Fruit fly (Drosophila melanogaster): ENCODE measurements around the gene Sh3beta.

Sh3beta gene

DNA sequence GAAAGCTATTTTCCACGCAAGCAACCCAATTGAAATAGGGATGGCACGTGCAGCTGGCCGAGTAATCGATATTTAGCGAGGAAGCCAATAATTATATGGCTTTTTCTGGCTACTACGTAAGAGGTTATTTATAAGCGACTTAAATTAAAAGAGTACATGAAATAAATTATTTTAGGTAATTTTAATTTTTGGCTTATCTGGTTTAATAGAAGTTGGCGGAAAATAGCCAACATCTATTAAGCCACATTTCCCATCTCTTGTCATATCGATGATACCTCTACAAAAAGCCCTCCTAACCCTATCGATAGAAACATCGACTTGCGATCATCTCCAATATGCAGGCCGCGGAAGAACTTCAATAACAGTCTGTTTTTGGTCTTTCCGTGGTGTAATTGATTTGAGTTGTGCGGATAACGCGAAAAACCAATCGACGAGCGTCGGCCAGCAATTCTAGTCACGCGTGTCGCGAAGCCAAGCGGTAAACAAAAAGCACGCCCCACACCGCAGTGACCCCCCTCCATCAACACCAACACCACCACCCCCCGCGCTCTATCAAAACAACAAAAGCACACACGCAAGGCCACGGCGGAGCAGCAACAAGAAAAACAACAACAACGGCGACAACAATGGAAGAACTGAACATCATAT is 21.0 kb downstream of the Sh3beta start, which contains the start of the genes Srp19 and qm (continued):
- peak; percentile 5 for TF ChIP-seq Oli (tag; optimal IDR thresholded peaks at IDR 0.05)
- 0 out of 3 replicates have a peak, but pooled peaks have one; percentile 41 for TF ChIP-seq CG11456 (GFP tag; IDR thresholded peaks at IDR 0.05)
- TF ChIP-seq Dad (GFP tag; optimal IDR thresholded peaks at IDR 0.05), result no peak
- no peak for TF ChIP-seq CG11560 (tag; IDR thresholded peaks at IDR 0.05)
- TF ChIP-seq lab (GFP tag; optimal IDR thresholded peaks at IDR 0.05), result peak; percentile 55
- no peak for TF ChIP-seq D19B (GFP tag; optimal IDR thresholded peaks at IDR 0.05)
- peak; percentile 88 for TF ChIP-seq inv (GFP tag; IDR thresholded peaks at IDR 0.05; ENCODE audit: partially characterized antibody)
- peak; percentile 53; the same call in 2 of the 3 replicates for TF ChIP-seq CG17361 (GFP tag; IDR thresholded peaks at IDR 0.05)
- TF ChIP-seq stwl (tag; optimal IDR thresholded peaks at IDR 0.05), result peak; percentile 20
- TF ChIP-seq Hr78 (GFP tag; optimal IDR thresholded peaks at IDR 0.05), result peak in 1 of 2 experiments; percentile 96
- peak; percentile 56 for TF ChIP-seq CG7556 (GFP tag; optimal IDR thresholded peaks at IDR 0.05)
- peak; percentile 75 for TF ChIP-seq CG9817 (tag; optimal IDR thresholded peaks at IDR 0.05)
- TF ChIP-seq CG11504 (tag; optimal IDR thresholded peaks at IDR 0.05), result no peak
- TF ChIP-seq gem (tag; optimal IDR thresholded peaks at IDR 0.05), result peak; percentile 76
- TF ChIP-seq chif (GFP tag; optimal IDR thresholded peaks at IDR 0.05), result peak in 1 of 2 experiments; percentile 57
- peak; percentile 70 for TF ChIP-seq CG34224 (GFP tag; IDR thresholded peaks at IDR 0.05; ENCODE audit: partially characterized antibody)
- no peak for TF ChIP-seq ab (GFP tag; optimal IDR thresholded peaks at IDR 0.05)
- TF ChIP-seq Fer2 (tag; optimal IDR thresholded peaks at IDR 0.05), result peak; percentile 34
- TF ChIP-seq ttk (GFP tag; IDR thresholded peaks at IDR 0.05), result no peak
- peak; percentile 84 for TF ChIP-seq sens (GFP tag)
- TF ChIP-seq CG4360 (GFP tag; IDR thresholded peaks at IDR 0.05), result peak; percentile 79
- TF ChIP-seq sr (GFP tag; IDR thresholded peaks at IDR 0.05), result 0 out of 3 replicates have a peak, but pooled peaks have one; percentile 20
- no peak for TF ChIP-seq CG10274 (GFP tag; optimal IDR thresholded peaks at IDR 0.05)
- TF ChIP-seq dmrt11E (tag; optimal IDR thresholded peaks at IDR 0.05), result peak; percentile 23
- TF ChIP-seq CG31388 (GFP tag; optimal IDR thresholded peaks at IDR 0.05), result no peak
- TF ChIP-seq CG3847 (GFP tag; IDR thresholded peaks at IDR 0.05), result peak; percentile 57
- no peak for TF ChIP-seq corto (GFP tag; optimal IDR thresholded peaks at IDR 0.05)
- TF ChIP-seq CG13624 (GFP tag; optimal IDR thresholded peaks at IDR 0.05), result peak; percentile 52
- no peak for TF ChIP-seq CG3163 (GFP tag; optimal IDR thresholded peaks at IDR 0.05)
- peak; percentile 32; the same call in 1 of the 2 replicates for TF ChIP-seq CG9215 (GFP tag; IDR thresholded peaks at IDR 0.05)
- peak; percentile 15 for TF ChIP-seq CG10654 (GFP tag; optimal IDR thresholded peaks at IDR 0.05)
- no peak for TF ChIP-seq D (optimal IDR thresholded peaks at IDR 0.05)
- TF ChIP-seq D (GFP tag; optimal IDR thresholded peaks at IDR 0.05), result peak; percentile 26
- peak; percentile 33 for TF ChIP-seq sd (tag; optimal IDR thresholded peaks at IDR 0.05)
- no peak for TF ChIP-seq CG17328 (GFP tag; IDR thresholded peaks at IDR 0.05)
- peak; percentile 11; the same call in 1 of the 2 replicates for TF ChIP-seq wor (GFP tag; IDR thresholded peaks at IDR 0.05)
- no peak for TF ChIP-seq CG8089 (GFP tag; optimal IDR thresholded peaks at IDR 0.05)
- peak; percentile 77; the same call in 2 of the 3 replicates for TF ChIP-seq CG14860 (GFP tag; IDR thresholded peaks at IDR 0.05; ENCODE audit: partially characterized antibody)
- TF ChIP-seq sna (GFP tag; IDR thresholded peaks at IDR 0.05; ENCODE audit: partially characterized antibody), result peak; percentile 78
- peak; percentile 39 for TF ChIP-seq Nf-YB (GFP tag; optimal IDR thresholded peaks at IDR 0.05)
- 0 out of 2 replicates have a peak, but pooled peaks have one; percentile 10 for TF ChIP-seq GATAe (GFP tag; conservative IDR thresholded peaks at IDR 0.05)
- TF ChIP-seq CG9437 (GFP tag; optimal IDR thresholded peaks at IDR 0.05), result no peak
- no peak for TF ChIP-seq ash1 (GFP tag; optimal IDR thresholded peaks at IDR 0.05)
- no peak for TF ChIP-seq bowl (GFP tag; IDR thresholded peaks at IDR 0.05)
- peak; percentile 92 for TF ChIP-seq knrl (GFP tag; IDR thresholded peaks at IDR 0.05; ENCODE audit: partially characterized antibody)
- no peak for TF ChIP-seq scrt (GFP tag; optimal IDR thresholded peaks at IDR 0.05)
- peak; percentile 62; the same call in 1 of the 2 replicates for TF ChIP-seq ato (GFP tag; IDR thresholded peaks at IDR 0.05; ENCODE audit: partially characterized antibody)
- peak; percentile 71 for TF ChIP-seq CG2116 (GFP tag; optimal IDR thresholded peaks at IDR 0.05)
